Worm (Caenorhabditis elegans): ENCODE results near the gene sri-4.

DNA sequence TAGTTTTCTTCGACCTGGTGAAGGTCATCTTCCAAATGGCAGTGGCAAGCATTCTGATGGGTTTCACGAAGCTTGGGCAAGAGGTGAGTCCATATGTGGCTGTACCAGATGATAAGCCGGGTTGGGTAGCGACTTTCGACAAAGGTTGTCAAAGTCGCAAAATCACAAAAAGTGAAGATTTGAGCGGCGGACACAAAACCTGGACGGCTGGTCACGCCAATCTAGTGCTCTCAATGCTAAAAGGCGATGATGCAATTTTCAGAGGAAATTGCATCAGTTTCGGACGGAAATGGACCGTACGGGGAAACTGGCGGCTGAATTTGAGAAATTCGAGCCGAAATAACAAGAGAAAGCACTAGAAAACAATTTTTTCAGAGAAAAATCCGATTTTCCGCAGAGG is 49.1 kb downstream of the sri-4 start:
- TF ChIP-seq rnt-1 (tag; optimal IDR thresholded peaks at IDR 0.05), result no peak
- no peak for TF ChIP-seq ttx-3 (tag; optimal IDR thresholded peaks at IDR 0.05)
- TF ChIP-seq pqm-1 (tag; optimal IDR thresholded peaks at IDR 0.05), result no peak
